Fruit fly (Drosophila melanogaster) whole organism, embryonic: ENCODE results near the gene Neu2.

ENCODE experiments used
- CG12219 ChIP-seq: fragments of 200-800 bp; sonication (Bioruptor generic); optimal IDR thresholded peaks from 3 replicates; lab custom pipeline; 2018; ENCODE audit warnings: missing biosample characterization, mild to moderate bottlenecking, missing genetic modification characterization
- CG14050 ChIP-seq: fragments of 200-800 bp; sonication (Bioruptor generic); IDR thresholded peaks from 3 replicates; pipeline ENCODE4 v1.3.6; 2022; ENCODE audit warnings: missing biosample characterization, missing genetic modification characterization
- CG16813 ChIP-seq: fragments of 200-800 bp; sonication (Bioruptor generic); IDR thresholded peaks from 3 replicates; pipeline ENCODE4 v1.3.6; 2022; ENCODE audit warnings: missing biosample characterization, missing genetic modification characterization; ENCODE audit not compliant: partially characterized antibody
- CG18476 ChIP-seq: fragments of 200-800 bp; sonication (Bioruptor generic); optimal IDR thresholded peaks from 2 replicates; lab custom pipeline; 2016; ENCODE audit warnings: missing biosample characterization, mild to moderate bottlenecking, missing genetic modification characterization
- CG2199 ChIP-seq: fragments of 200-800 bp; sonication (Bioruptor generic); IDR thresholded peaks from 3 replicates; pipeline ENCODE4 v1.3.6; 2022; ENCODE audit warnings: missing biosample characterization, missing genetic modification characterization
- CG2712 ChIP-seq: fragments of 200-800 bp; optimal IDR thresholded peaks from 3 replicates; lab custom pipeline; 2019; ENCODE audit warnings: missing biosample characterization, mild to moderate bottlenecking, missing genetic modification characterization, moderate library complexity
- CG30020 ChIP-seq: fragments of 200-800 bp; optimal IDR thresholded peaks from 2 replicates; lab custom pipeline; 2019; ENCODE audit warnings: missing biosample characterization, mild to moderate bottlenecking, missing genetic modification characterization, moderate library complexity
- CG33213 ChIP-seq: fragments of 200-800 bp; sonication (Bioruptor generic); optimal IDR thresholded peaks from 3 replicates; lab custom pipeline; 2016; ENCODE audit warnings: missing biosample characterization, missing genetic modification characterization
- CG34224 ChIP-seq: fragments of 200-800 bp; sonication (Bioruptor generic); IDR thresholded peaks from 3 replicates; pipeline ENCODE4 v1.3.6; 2022; ENCODE audit warnings: missing biosample characterization, missing genetic modification characterization; ENCODE audit not compliant: partially characterized antibody
- CG3838 ChIP-seq: fragments of 200-800 bp; sonication (Bioruptor generic); optimal IDR thresholded peaks from 3 replicates; lab custom pipeline; 2016; ENCODE audit warnings: missing biosample characterization, missing genetic modification characterization
- CG3995 ChIP-seq: fragments of 200-800 bp; sonication (Bioruptor generic); optimal IDR thresholded peaks from 3 replicates; lab custom pipeline; 2016; ENCODE audit warnings: missing biosample characterization, missing genetic modification characterization
- CG42726 ChIP-seq: fragments of 200-800 bp; sonication (Bioruptor generic); IDR thresholded peaks from 2 replicates; pipeline ENCODE4 v1.3.6; 2022; ENCODE audit warnings: missing biosample characterization, missing genetic modification characterization; ENCODE audit not compliant: partially characterized antibody
- CG7271 ChIP-seq: fragments of 200-800 bp; sonication (Bioruptor generic); optimal IDR thresholded peaks from 2 replicates; lab custom pipeline; 2018; ENCODE audit warnings: missing biosample characterization, mild to moderate bottlenecking, missing genetic modification characterization, moderate library complexity
- CG7372 ChIP-seq: fragments of 200-800 bp; sonication (Bioruptor generic); IDR thresholded peaks from 2 replicates; pipeline ENCODE4 v1.3.6; 2022; ENCODE audit warnings: missing biosample characterization, missing genetic modification characterization
- CG7963 ChIP-seq: fragments of 200-800 bp; sonication (Bioruptor generic); IDR thresholded peaks from 3 replicates; pipeline ENCODE4 v1.3.6; 2022; ENCODE audit warnings: missing biosample characterization, missing genetic modification characterization; ENCODE audit not compliant: partially characterized antibody
- CG9727 ChIP-seq: fragments of 200-800 bp; sonication (Bioruptor generic); optimal IDR thresholded peaks from 3 replicates; lab custom pipeline; 2017; ENCODE audit warnings: missing biosample characterization, mild to moderate bottlenecking, missing genetic modification characterization
- D19A ChIP-seq: fragments of 200-800 bp; optimal IDR thresholded peaks from 3 replicates; lab custom pipeline; 2019; ENCODE audit warnings: missing biosample characterization, mild to moderate bottlenecking, missing genetic modification characterization, moderate library complexity
- D19B ChIP-seq: fragments of 200-800 bp; sonication (Bioruptor generic); optimal IDR thresholded peaks from 2 replicates; lab custom pipeline; 2017; ENCODE audit warnings: missing biosample characterization, mild to moderate bottlenecking, missing genetic modification characterization
- Ets65A ChIP-seq: fragments of 200-800 bp; sonication (Bioruptor generic); peaks from one replicate; lab custom pipeline; 2016; ENCODE audit warnings: missing biosample characterization, missing genetic modification characterization
- GATAe ChIP-seq: fragments of 200-800 bp; sonication (Bioruptor generic); conservative IDR thresholded peaks from 2 replicates; pipeline ENCODE4 v1.3.6; 2022; ENCODE audit warnings: missing biosample characterization, missing genetic modification characterization
- MBD-R2 ChIP-seq: fragments of 200-800 bp; sonication (Bioruptor generic); IDR thresholded peaks from 2 replicates; pipeline ENCODE4 v1.3.6; 2022; ENCODE audit warnings: missing biosample characterization, missing genetic modification characterization
- Max ChIP-seq: fragments of 200-800 bp; sonication (Bioruptor generic); optimal IDR thresholded peaks from 2 replicates; lab custom pipeline; 2016; ENCODE audit warnings: missing biosample characterization, mild to moderate bottlenecking, missing genetic modification characterization
- Myb ChIP-seq: fragments of 200-800 bp; sonication (Bioruptor generic); optimal IDR thresholded peaks from 2 replicates; lab custom pipeline; 2016; ENCODE audit warnings: missing biosample characterization, missing genetic modification characterization
- NC2β ChIP-seq: fragments of 200-800 bp; sonication (Bioruptor generic); optimal IDR thresholded peaks from 2 replicates; lab custom pipeline; 2016; ENCODE audit warnings: missing biosample characterization, missing genetic modification characterization
- Nf-YB ChIP-seq: fragments of 200-800 bp; sonication (Bioruptor generic); optimal IDR thresholded peaks from 3 replicates; lab custom pipeline; 2019; ENCODE audit warnings: missing biosample characterization, mild to moderate bottlenecking, missing genetic modification characterization, moderate library complexity
- Opbp ChIP-seq: fragments of 200-800 bp; sonication (Bioruptor generic); IDR thresholded peaks from 3 replicates; pipeline ENCODE4 v1.3.6; 2022; ENCODE audit warnings: missing biosample characterization, missing genetic modification characterization; ENCODE audit not compliant: partially characterized antibody
- Pdp1 ChIP-seq, 2 experiments: fragments of 200-800 bp; sonication (Bioruptor generic); optimal IDR thresholded peaks; 3 replicates each; lab custom pipeline; 2016; ENCODE audit warnings: missing biosample characterization in 2 of 2, missing genetic modification characterization in 2 of 2, mild to moderate bottlenecking in 1 of 2, moderate library complexity in 1 of 2
- Ptx1 ChIP-seq: fragments of 200-800 bp; sonication (Bioruptor generic); IDR thresholded peaks from 2 replicates; pipeline ENCODE4 v1.3.6; 2022; ENCODE audit warnings: missing biosample characterization, missing genetic modification characterization
- Rx ChIP-seq: fragments of 200-800 bp; sonication (Bioruptor generic); IDR thresholded peaks from 2 replicates; pipeline ENCODE4 v1.3.6; 2022; ENCODE audit warnings: missing biosample characterization, missing genetic modification characterization
- YL-1 ChIP-seq: fragments of 200-800 bp; sonication (Bioruptor generic); optimal IDR thresholded peaks from 3 replicates; lab custom pipeline; 2017; ENCODE audit warnings: missing biosample characterization, mild to moderate bottlenecking, missing genetic modification characterization
- chn ChIP-seq: fragments of 200-800 bp; sonication (Bioruptor generic); optimal IDR thresholded peaks from 2 replicates; lab custom pipeline; 2016; ENCODE audit warnings: missing biosample characterization, missing genetic modification characterization
- crc ChIP-seq: fragments of 200-800 bp; sonication (Bioruptor generic); optimal IDR thresholded peaks from 2 replicates; lab custom pipeline; 2016; ENCODE audit warnings: missing biosample characterization, missing genetic modification characterization
- cwo ChIP-seq: fragments of 200-800 bp; sonication (Bioruptor generic); optimal IDR thresholded peaks from 3 replicates; lab custom pipeline; 2017; ENCODE audit warnings: missing biosample characterization, missing genetic modification characterization, mild to moderate bottlenecking, moderate library complexity, missing genetic modification reagents
- dati ChIP-seq: fragments of 200-800 bp; sonication (Bioruptor generic); IDR thresholded peaks from 2 replicates; pipeline ENCODE4 v1.3.6; 2022; ENCODE audit warnings: missing biosample characterization, missing genetic modification characterization
- dpn ChIP-seq, 2 experiments: fragments of 200-800 bp; sonication (Bioruptor generic); optimal IDR thresholded peaks; 3 replicates each; lab custom pipeline; 2016; ENCODE audit warnings: missing biosample characterization in 2 of 2, missing genetic modification characterization in 2 of 2
- fd3F ChIP-seq: fragments of 200-800 bp; sonication (Bioruptor generic); optimal IDR thresholded peaks from 2 replicates; lab custom pipeline; 2018; ENCODE audit warnings: missing biosample characterization, mild to moderate bottlenecking, missing genetic modification characterization, moderate library complexity
- fd64A ChIP-seq: fragments of 200-800 bp; sonication (Bioruptor generic); optimal IDR thresholded peaks from 3 replicates; lab custom pipeline; 2018; ENCODE audit warnings: missing biosample characterization, mild to moderate bottlenecking, missing genetic modification characterization
- insv ChIP-seq, 2 experiments: fragments of 200-800 bp; sonication (Bioruptor generic); optimal IDR thresholded peaks; 3 replicates each; lab custom pipeline; 2016 to 2018; ENCODE audit warnings: missing biosample characterization in 2 of 2, missing genetic modification characterization in 2 of 2
- inv ChIP-seq: fragments of 200-800 bp; sonication (Bioruptor generic); IDR thresholded peaks from 2 replicates; pipeline ENCODE4 v1.3.6; 2022; ENCODE audit warnings: missing biosample characterization, missing genetic modification characterization; ENCODE audit not compliant: partially characterized antibody
- mld ChIP-seq: fragments of 200-800 bp; sonication (Bioruptor generic); IDR thresholded peaks from 3 replicates; pipeline ENCODE4 v1.3.6; 2022; ENCODE audit warnings: missing biosample characterization, missing genetic modification characterization; ENCODE audit not compliant: partially characterized antibody
- nmo ChIP-seq: fragments of 200-800 bp; sonication (Bioruptor generic); optimal IDR thresholded peaks from 2 replicates; lab custom pipeline; 2018; ENCODE audit warnings: missing biosample characterization, mild to moderate bottlenecking, missing genetic modification characterization, moderate library complexity
- nom ChIP-seq: fragments of 200-800 bp; sonication (Bioruptor generic); optimal IDR thresholded peaks from 2 replicates; lab custom pipeline; 2017; ENCODE audit warnings: missing biosample characterization, missing genetic modification characterization, mild to moderate bottlenecking, moderate library complexity, missing genetic modification reagents
- pros ChIP-seq: fragments of 200-800 bp; sonication (Bioruptor generic); optimal IDR thresholded peaks from 3 replicates; lab custom pipeline; 2019; ENCODE audit warnings: missing biosample characterization, mild to moderate bottlenecking, missing genetic modification characterization, moderate library complexity
- pzg ChIP-seq: fragments of 200-800 bp; sonication (Bioruptor generic); optimal IDR thresholded peaks from 3 replicates; lab custom pipeline; 2018; ENCODE audit warnings: missing biosample characterization, mild to moderate bottlenecking, missing genetic modification characterization, moderate library complexity
- ssp ChIP-seq: fragments of 200-800 bp; sonication (Bioruptor generic); IDR thresholded peaks from 2 replicates; pipeline ENCODE4 v1.3.6; 2022; ENCODE audit warnings: missing biosample characterization, missing genetic modification characterization
- vfl ChIP-seq: fragments of 200-800 bp; sonication (Bioruptor generic); optimal IDR thresholded peaks from 2 replicates; lab custom pipeline; 2016; ENCODE audit warnings: missing biosample characterization, missing genetic modification characterization
- vnd ChIP-seq: fragments of 200-800 bp; sonication (Bioruptor generic); IDR thresholded peaks from 3 replicates; pipeline ENCODE4 v1.3.6; 2022; ENCODE audit warnings: missing biosample characterization, missing genetic modification characterization; ENCODE audit not compliant: partially characterized antibody
- wek ChIP-seq: fragments of 200-800 bp; sonication (Bioruptor generic); optimal IDR thresholded peaks from 3 replicates; lab custom pipeline; 2018; ENCODE audit warnings: missing biosample characterization, mild to moderate bottlenecking, missing genetic modification characterization, moderate library complexity

The Neu2 gene

dm6 chr3L:21533270-21533948 lies 43.0 kb upstream of the Neu2 start, which contains the start of gene Mkrn1 (continued):
- no peak for TF ChIP-seq CG18476 (GFP tag; lab: Kevin White, UChicago)
- no peak for TF ChIP-seq fd64A (GFP tag; lab: Kevin White, UChicago)
- no peak for TF ChIP-seq GATAe (GFP tag; lab: Robert Waterston, UW)
- TF ChIP-seq CG12219: no peak
- TF ChIP-seq cwo (GFP tag; lab: Kevin White, UChicago): no peak
- no peak for TF ChIP-seq Nf-YB
- TF ChIP-seq YL-1 (GFP tag; lab: Kevin White, UChicago): peak; percentile 60
- no peak for TF ChIP-seq crc (GFP tag; lab: Kevin White, UChicago)
- TF ChIP-seq vfl (GFP tag; lab: Kevin White, UChicago): no peak
- TF ChIP-seq CG3838 (GFP tag; lab: Kevin White, UChicago): no peak
- no peak for TF ChIP-seq Rx (GFP tag; lab: Robert Waterston, UW)
- peak; percentile 83 for TF ChIP-seq vnd
- TF ChIP-seq insv (GFP tag; optimal IDR thresholded peaks at IDR 0.05; lab: Kevin White, UChicago): no peak
- peak; percentile 34 for TF ChIP-seq Ets65A (GFP tag; lab: Kevin White, UChicago)
- TF ChIP-seq nom (GFP tag; lab: Kevin White, UChicago): peak; percentile 41
- TF ChIP-seq CG3995 (GFP tag; lab: Kevin White, UChicago): peak; percentile 43
- TF ChIP-seq inv (GFP tag; lab: Robert Waterston, UW): peak; percentile 58; the same call in 1 of the 2 replicates
- TF ChIP-seq mld (GFP tag; lab: Robert Waterston, UW): peak; percentile 78
- peak; percentile 94 for TF ChIP-seq CG16813 (GFP tag; lab: Robert Waterston, UW)
- no peak for TF ChIP-seq chn (GFP tag; lab: Kevin White, UChicago)
- TF ChIP-seq D19B (GFP tag; lab: Kevin White, UChicago): peak; percentile 88
- TF ChIP-seq CG2199: no peak
- peak; percentile 79 for TF ChIP-seq Opbp
- no peak for TF ChIP-seq Ptx1 (GFP tag; lab: Robert Waterston, UW)
- peak; percentile 65 for TF ChIP-seq MBD-R2
- no peak for TF ChIP-seq CG9727
- peak; percentile 1 for TF ChIP-seq wek (GFP tag; lab: Kevin White, UChicago)
- TF ChIP-seq pros: no peak
- TF ChIP-seq ssp (GFP tag; lab: Robert Waterston, UW): no peak
- TF ChIP-seq CG2712 (tag; lab: Kevin White, UChicago): peak; percentile 65
- no peak for TF ChIP-seq Max (GFP tag; lab: Kevin White, UChicago)
- peak; percentile 72 for TF ChIP-seq pzg (GFP tag; lab: Kevin White, UChicago)
- TF ChIP-seq dpn (GFP tag; optimal IDR thresholded peaks at IDR 0.05; lab: Kevin White, UChicago): no peak
- TF ChIP-seq Myb (GFP tag; lab: Kevin White, UChicago): peak; percentile 93
- no peak for TF ChIP-seq fd3F (GFP tag; lab: Kevin White, UChicago)
- TF ChIP-seq CG7271: no peak
- TF ChIP-seq CG7963: peak; percentile 90
- TF ChIP-seq CG33213 (GFP tag; lab: Kevin White, UChicago): peak; percentile 66
- peak; percentile 62; the same call in 2 of the 3 replicates for TF ChIP-seq CG34224 (GFP tag; lab: Robert Waterston, UW)
- no peak for TF ChIP-seq dati
- TF ChIP-seq CG7372 (GFP tag; lab: Robert Waterston, UW): no peak
- TF ChIP-seq CG42726 (GFP tag; lab: Robert Waterston, UW): peak; percentile 51; the same call in 1 of the 2 replicates
- TF ChIP-seq nmo (GFP tag; lab: Kevin White, UChicago): peak; percentile 33
- peak; percentile 96 for TF ChIP-seq CG30020 (tag; lab: Kevin White, UChicago)
- peak; percentile 32 for TF ChIP-seq NC2β
- TF ChIP-seq CG14050 (GFP tag; lab: Robert Waterston, UW): no peak
- TF ChIP-seq Pdp1 (GFP tag; optimal IDR thresholded peaks at IDR 0.05; lab: Kevin White, UChicago): peak in 1 of 2 experiments; percentile 21
- peak; percentile 44 for TF ChIP-seq D19A (tag; lab: Kevin White, UChicago)
